Fruit fly (Drosophila melanogaster) whole organism, embryonic: ENCODE results near the gene Grx5.
A peak's percentile ranks its signal among the peaks of the same experiment; 100 is the strongest.

Experiments used
- Bgb ChIP-seq: fragments of 200-800 bp; sonication (Bioruptor generic); IDR thresholded peaks from 2 replicates; pipeline ENCODE4 v1.3.6; 2022; ENCODE audit warnings: missing biosample characterization, missing genetic modification characterization; ENCODE audit not compliant: partially characterized antibody
- CG10431 ChIP-seq: fragments of 200-800 bp; sonication (Bioruptor generic); optimal IDR thresholded peaks from 3 replicates; lab custom pipeline; 2018; ENCODE audit warnings: missing biosample characterization, mild to moderate bottlenecking, missing genetic modification characterization
- CG12769 ChIP-seq: fragments of 200-800 bp; sonication (Bioruptor generic); optimal IDR thresholded peaks from 2 replicates; lab custom pipeline; 2019; ENCODE audit warnings: missing biosample characterization, mild to moderate bottlenecking, missing genetic modification characterization, moderate library complexity
- CG13424 ChIP-seq: fragments of 200-800 bp; sonication (Bioruptor generic); optimal IDR thresholded peaks from 2 replicates; lab custom pipeline; 2019; ENCODE audit warnings: missing biosample characterization, mild to moderate bottlenecking, missing genetic modification characterization, moderate library complexity
- CG15514 ChIP-seq: fragments of 200-800 bp; sonication (Bioruptor generic); optimal IDR thresholded peaks from 3 replicates; lab custom pipeline; 2017; ENCODE audit warnings: missing biosample characterization, missing genetic modification characterization, mild to moderate bottlenecking, moderate library complexity, missing genetic modification reagents
- CG17359 ChIP-seq: fragments of 200-800 bp; sonication (Bioruptor generic); optimal IDR thresholded peaks from 3 replicates; lab custom pipeline; 2018; ENCODE audit warnings: missing biosample characterization, mild to moderate bottlenecking, missing genetic modification characterization, moderate library complexity
- CG3995 ChIP-seq: fragments of 200-800 bp; sonication (Bioruptor generic); optimal IDR thresholded peaks from 3 replicates; lab custom pipeline; 2016; ENCODE audit warnings: missing biosample characterization, missing genetic modification characterization
- CG4617 ChIP-seq: fragments of 200-800 bp; sonication (Bioruptor generic); optimal IDR thresholded peaks from 3 replicates; lab custom pipeline; 2016; ENCODE audit warnings: missing biosample characterization, missing genetic modification characterization, borderline replicate concordance
- CG4854 ChIP-seq: fragments of 200-800 bp; sonication (Bioruptor generic); optimal IDR thresholded peaks from 2 replicates; lab custom pipeline; 2016; ENCODE audit warnings: missing biosample characterization, missing genetic modification characterization, inconsistent platforms
- CG6689 ChIP-seq: fragments of 200-800 bp; sonication (Bioruptor generic); IDR thresholded peaks from 2 replicates; pipeline ENCODE4 v1.3.6; 2022; ENCODE audit warnings: missing biosample characterization, missing genetic modification characterization
- CG6765 ChIP-seq: fragments of 200-800 bp; sonication (Bioruptor generic); optimal IDR thresholded peaks from 3 replicates; lab custom pipeline; 2017; ENCODE audit warnings: missing biosample characterization, mild to moderate bottlenecking, missing genetic modification characterization
- CG6791 ChIP-seq: fragments of 200-800 bp; sonication (Bioruptor generic); IDR thresholded peaks from 3 replicates; pipeline ENCODE4 v1.3.6; 2022; ENCODE audit warnings: missing biosample characterization, missing genetic modification characterization; ENCODE audit not compliant: partially characterized antibody
- CG7372 ChIP-seq: fragments of 200-800 bp; sonication (Bioruptor generic); IDR thresholded peaks from 2 replicates; pipeline ENCODE4 v1.3.6; 2022; ENCODE audit warnings: missing biosample characterization, missing genetic modification characterization
- CG7963 ChIP-seq: fragments of 200-800 bp; sonication (Bioruptor generic); IDR thresholded peaks from 3 replicates; pipeline ENCODE4 v1.3.6; 2022; ENCODE audit warnings: missing biosample characterization, missing genetic modification characterization; ENCODE audit not compliant: partially characterized antibody
- CG8388 ChIP-seq: fragments of 200-800 bp; sonication (Bioruptor generic); optimal IDR thresholded peaks from 2 replicates; lab custom pipeline; 2019; ENCODE audit warnings: missing biosample characterization, mild to moderate bottlenecking, missing genetic modification characterization, moderate library complexity
- D ChIP-seq, 2 experiments: fragments of 200-800 bp in 1 of 2; fragments of >200 bp in 1 of 2; sonication (Bioruptor generic) in 1 of 2; optimal IDR thresholded peaks; 2 replicates in 1 of 2; 3 replicates in 1 of 2; lab custom pipeline; 2017; ENCODE audit warnings: mild to moderate bottlenecking in 1 of 2, missing biosample characterization in 1 of 2, missing genetic modification characterization in 1 of 2, missing genetic modification reagents in 1 of 2
- Eip74EF ChIP-seq, 2 experiments: fragments of 200-800 bp in 1 of 2; fragments of >200 bp in 1 of 2; sonication (Bioruptor generic) in 1 of 2; optimal IDR thresholded peaks; 2 replicates each; lab custom pipeline; 2017 to 2019; ENCODE audit warnings: missing biosample characterization in 2 of 2, missing genetic modification characterization in 2 of 2, mild to moderate bottlenecking in 1 of 2, moderate library complexity in 1 of 2
- HmgD ChIP-seq: fragments of 200-800 bp; sonication (Bioruptor generic); optimal IDR thresholded peaks from 3 replicates; lab custom pipeline; 2016; ENCODE audit warnings: missing biosample characterization, missing genetic modification characterization
- Hr3 ChIP-seq: fragments of 200-800 bp; sonication (Bioruptor generic); optimal IDR thresholded peaks from 3 replicates; lab custom pipeline; 2016; ENCODE audit warnings: missing biosample characterization, missing genetic modification characterization
- Jarid2 ChIP-seq: fragments of 200-800 bp; sonication (Bioruptor generic); optimal IDR thresholded peaks from 3 replicates; lab custom pipeline; 2017; ENCODE audit warnings: mild to moderate bottlenecking, missing biosample characterization, missing genetic modification reagents, missing genetic modification characterization
- NC2α ChIP-seq: fragments of 200-800 bp; sonication (Bioruptor generic); optimal IDR thresholded peaks from 2 replicates; lab custom pipeline; 2016; ENCODE audit warnings: missing biosample characterization, missing genetic modification characterization
- NK7.1 ChIP-seq: fragments of 200-800 bp; sonication (Bioruptor generic); optimal IDR thresholded peaks from 3 replicates; lab custom pipeline; 2016; ENCODE audit warnings: missing biosample characterization, missing genetic modification characterization
- Nf-YB ChIP-seq: fragments of 200-800 bp; sonication (Bioruptor generic); optimal IDR thresholded peaks from 3 replicates; lab custom pipeline; 2019; ENCODE audit warnings: missing biosample characterization, mild to moderate bottlenecking, missing genetic modification characterization, moderate library complexity
- Oaz ChIP-seq: fragments of 200-800 bp; sonication (Bioruptor generic); IDR thresholded peaks from 2 replicates; pipeline ENCODE4 v1.3.6; 2022; ENCODE audit warnings: missing biosample characterization, missing genetic modification characterization
- Rx ChIP-seq: fragments of 200-800 bp; sonication (Bioruptor generic); IDR thresholded peaks from 2 replicates; pipeline ENCODE4 v1.3.6; 2022; ENCODE audit warnings: missing biosample characterization, missing genetic modification characterization
- Sin3A ChIP-seq: fragments of >200 bp; optimal IDR thresholded peaks from 2 replicates; lab custom pipeline; 2018
- Sox100B ChIP-seq: fragments of 200-800 bp; sonication (Bioruptor generic); optimal IDR thresholded peaks from 3 replicates; lab custom pipeline; 2018; ENCODE audit warnings: missing biosample characterization, mild to moderate bottlenecking, missing genetic modification characterization
- Spps ChIP-seq: fragments of 200-800 bp; sonication (Bioruptor generic); optimal IDR thresholded peaks from 2 replicates; lab custom pipeline; 2018; ENCODE audit warnings: missing biosample characterization, mild to moderate bottlenecking, missing genetic modification characterization
- bbx ChIP-seq: fragments of 200-800 bp; sonication (Bioruptor generic); IDR thresholded peaks from 2 replicates; pipeline ENCODE4 v1.3.6; 2022; ENCODE audit warnings: missing biosample characterization, missing genetic modification characterization; ENCODE audit not compliant: partially characterized antibody
- crp ChIP-seq, 2 experiments: fragments of 200-800 bp; sonication (Bioruptor generic); optimal IDR thresholded peaks; 2 replicates in 1 of 2; 3 replicates in 1 of 2; lab custom pipeline; 2017; ENCODE audit warnings: missing biosample characterization in 2 of 2, missing genetic modification characterization in 2 of 2, mild to moderate bottlenecking in 1 of 2, moderate library complexity in 1 of 2
- cwo ChIP-seq: fragments of 200-800 bp; sonication (Bioruptor generic); optimal IDR thresholded peaks from 3 replicates; lab custom pipeline; 2017; ENCODE audit warnings: missing biosample characterization, missing genetic modification characterization, mild to moderate bottlenecking, moderate library complexity, missing genetic modification reagents
- dpn ChIP-seq, 2 experiments: fragments of 200-800 bp; sonication (Bioruptor generic); optimal IDR thresholded peaks; 3 replicates each; lab custom pipeline; 2016; ENCODE audit warnings: missing biosample characterization in 2 of 2, missing genetic modification characterization in 2 of 2
- her ChIP-seq: fragments of 200-800 bp; sonication (Bioruptor generic); optimal IDR thresholded peaks from 2 replicates; lab custom pipeline; 2016; ENCODE audit warnings: missing biosample characterization, missing genetic modification characterization
- insv ChIP-seq, 2 experiments: fragments of 200-800 bp; sonication (Bioruptor generic); optimal IDR thresholded peaks; 3 replicates each; lab custom pipeline; 2016 to 2018; ENCODE audit warnings: missing biosample characterization in 2 of 2, missing genetic modification characterization in 2 of 2
- kay ChIP-seq: fragments of 200-800 bp; sonication (Bioruptor generic); optimal IDR thresholded peaks from 2 replicates; lab custom pipeline; 2016; ENCODE audit warnings: missing biosample characterization, missing genetic modification characterization
- lab ChIP-seq: fragments of 200-800 bp; sonication (Bioruptor generic); optimal IDR thresholded peaks from 3 replicates; lab custom pipeline; 2017; ENCODE audit warnings: missing biosample characterization, missing genetic modification characterization, mild to moderate bottlenecking, moderate library complexity, missing genetic modification reagents
- p53 ChIP-seq: fragments of 200-800 bp; sonication (Bioruptor generic); optimal IDR thresholded peaks from 2 replicates; lab custom pipeline; 2016; ENCODE audit warnings: missing biosample characterization, missing genetic modification characterization
- pho ChIP-seq: fragments of 200-800 bp; sonication (Bioruptor generic); optimal IDR thresholded peaks from 2 replicates; lab custom pipeline; 2016; ENCODE audit warnings: missing biosample characterization, missing genetic modification characterization
- seq ChIP-seq: fragments of 200-800 bp; sonication (Bioruptor generic); IDR thresholded peaks from 2 replicates; pipeline ENCODE4 v1.3.6; 2022; ENCODE audit warnings: missing biosample characterization, missing genetic modification characterization
- sug ChIP-seq: fragments of 200-800 bp; optimal IDR thresholded peaks from 2 replicates; lab custom pipeline; 2019; ENCODE audit warnings: missing biosample characterization, mild to moderate bottlenecking, missing genetic modification characterization, moderate library complexity
- wdn ChIP-seq: fragments of 200-800 bp; sonication (Bioruptor generic); IDR thresholded peaks from 2 replicates; pipeline ENCODE4 v1.3.6; 2022; ENCODE audit warnings: missing biosample characterization, missing genetic modification characterization
- wek ChIP-seq: fragments of 200-800 bp; sonication (Bioruptor generic); optimal IDR thresholded peaks from 3 replicates; lab custom pipeline; 2018; ENCODE audit warnings: missing biosample characterization, mild to moderate bottlenecking, missing genetic modification characterization, moderate library complexity

Grx5 gene

DNA sequence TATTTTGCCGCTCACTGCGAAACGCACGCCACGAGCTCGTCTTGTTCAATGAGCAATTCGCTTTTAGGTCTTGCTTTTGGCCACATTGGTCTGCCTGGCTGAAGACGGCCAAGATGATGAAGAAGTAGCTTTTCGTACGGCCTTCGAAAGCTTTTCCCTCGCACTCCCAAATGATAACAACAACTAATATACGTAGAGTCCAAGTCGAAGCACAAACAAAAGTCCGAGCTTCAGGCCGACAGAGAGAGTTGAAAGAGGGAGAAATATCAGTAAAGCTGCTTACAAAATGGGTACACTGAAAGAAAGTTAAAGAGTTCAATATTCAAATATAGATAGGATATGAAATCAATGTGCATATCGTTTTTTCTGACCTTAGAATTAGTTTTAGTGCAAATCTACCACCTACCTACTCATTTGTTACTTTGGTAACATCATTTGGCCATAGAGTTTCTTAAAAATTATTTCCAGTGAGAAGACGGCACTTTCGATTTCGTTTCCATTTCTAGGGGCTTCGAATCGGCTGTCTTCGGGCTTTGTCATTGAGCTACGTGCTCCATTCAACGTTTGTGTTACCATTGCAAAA lies 44.6 kb upstream of the Grx5 start, which contains the start of the genes CG45064 and CG45065 (continued):
- peak; percentile 85 for TF ChIP-seq CG12769
- peak; percentile 73 for TF ChIP-seq pho
- peak; percentile 94 for TF ChIP-seq CG17359 (tag; lab: Kevin White, UChicago)
- peak; percentile 67 for TF ChIP-seq Nf-YB (GFP tag; lab: Kevin White, UChicago)
- TF ChIP-seq cwo (GFP tag; lab: Kevin White, UChicago), result peak; percentile 66
- no peak for TF ChIP-seq Sin3A (lab: Kevin White, UChicago)
- peak in 1 of 2 experiments; percentile 90 for TF ChIP-seq Eip74EF (GFP tag; optimal IDR thresholded peaks at IDR 0.05; lab: Kevin White, UChicago)
- TF ChIP-seq crp (GFP tag; optimal IDR thresholded peaks at IDR 0.05; lab: Kevin White, UChicago), result peak in 1 of 2 experiments; percentile 31
- TF ChIP-seq CG4617 (GFP tag; lab: Kevin White, UChicago), result peak; percentile 16
- peak; percentile 70 for TF ChIP-seq CG10431 (GFP tag; lab: Kevin White, UChicago)
- TF ChIP-seq wdn, result peak; percentile 56
- TF ChIP-seq Rx (GFP tag; lab: Robert Waterston, UW), result peak; percentile 88
- TF ChIP-seq CG13424, result peak; percentile 88
- peak; percentile 40 for TF ChIP-seq sug (tag; lab: Kevin White, UChicago)
- TF ChIP-seq lab (GFP tag; lab: Kevin White, UChicago), result peak; percentile 85
- TF ChIP-seq CG15514, result peak; percentile 35
- TF ChIP-seq bbx, result no peak
- TF ChIP-seq Jarid2 (GFP tag; lab: Kevin White, UChicago), result peak; percentile 46
- TF ChIP-seq dpn (GFP tag; optimal IDR thresholded peaks at IDR 0.05; lab: Kevin White, UChicago), result peak; percentile 79 to 85
- TF ChIP-seq CG7963 (GFP tag; lab: Robert Waterston, UW), result no peak
- TF ChIP-seq Oaz (GFP tag; lab: Robert Waterston, UW), result no peak; the same call in 1 of the 2 replicates
- peak; percentile 59 for TF ChIP-seq p53
- TF ChIP-seq her, result peak; percentile 77
- no peak for TF ChIP-seq D (optimal IDR thresholded peaks at IDR 0.05; lab: Kevin White, UChicago)
- peak; percentile 83 for TF ChIP-seq D (GFP tag; optimal IDR thresholded peaks at IDR 0.05; lab: Kevin White, UChicago)
- TF ChIP-seq Spps (tag; lab: Kevin White, UChicago), result peak; percentile 62
- no peak for TF ChIP-seq Bgb (GFP tag; lab: Robert Waterston, UW)
- TF ChIP-seq Sox100B (GFP tag; lab: Kevin White, UChicago), result peak; percentile 86
- peak; percentile 53; the same call in 1 of the 2 replicates for TF ChIP-seq CG7372 (GFP tag; lab: Robert Waterston, UW)
- peak; percentile 69 for TF ChIP-seq NK7.1 (GFP tag; lab: Kevin White, UChicago)
- peak; percentile 27 for TF ChIP-seq CG3995
- TF ChIP-seq CG4854 (GFP tag; lab: Kevin White, UChicago), result peak; percentile 65
- TF ChIP-seq kay, result peak; percentile 59
- peak; percentile 89 for TF ChIP-seq CG8388
- peak; percentile 41 for TF ChIP-seq NC2α (GFP tag; lab: Kevin White, UChicago)
- TF ChIP-seq wek (GFP tag; lab: Kevin White, UChicago), result peak; percentile 64
- TF ChIP-seq seq (GFP tag; lab: Robert Waterston, UW), result peak; percentile 80
- TF ChIP-seq CG6689 (GFP tag; lab: Robert Waterston, UW), result peak; percentile 79
- TF ChIP-seq HmgD, result no peak
- peak; percentile 76 for TF ChIP-seq Hr3 (GFP tag; lab: Kevin White, UChicago)
- no peak for TF ChIP-seq insv (GFP tag; optimal IDR thresholded peaks at IDR 0.05; lab: Kevin White, UChicago)
- no peak for TF ChIP-seq CG6791
- peak; percentile 23 for TF ChIP-seq CG6765 (GFP tag; lab: Kevin White, UChicago)
